Worm (Caenorhabditis elegans) whole organism, L1 larva: ENCODE measurements around the gene sre-50.

Experiments
- dpl-1 ChIP-seq, 3 experiments: fragments of 150-350 bp in 2 of 3; sonication (generic microtip) in 1 of 3; optimal IDR thresholded peaks; 2 replicates each; lab custom pipeline; 2014 to 2017; ENCODE audit warnings: missing biosample characterization in 3 of 3, missing genetic modification characterization in 3 of 3, missing genetic modification reagents in 3 of 3
- elt-2 ChIP-seq: sonication (generic microtip); optimal IDR thresholded peaks from 2 replicates; lab custom pipeline; 2016; ENCODE audit warnings: missing genetic modification characterization, mild to moderate bottlenecking, inconsistent platforms, missing compliant biosample characterization, missing genetic modification reagents
- hlh-17 ChIP-seq: fragments of 200-800 bp; sonication (Bioruptor generic); optimal IDR thresholded peaks from 2 replicates; lab custom pipeline; 2018; ENCODE audit warnings: missing genetic modification characterization, mild to moderate bottlenecking, missing compliant biosample characterization, moderate library complexity, borderline replicate concordance
- lsy-2 ChIP-seq, 2 experiments: fragments of 150-350 bp; optimal IDR thresholded peaks; 2 replicates each; lab custom pipeline; 2014; ENCODE audit warnings: missing biosample characterization in 2 of 2, missing genetic modification characterization in 2 of 2
- snpc-4 ChIP-seq: fragments of 150-350 bp; optimal IDR thresholded peaks from 2 replicates; lab custom pipeline; 2014; ENCODE audit warnings: missing biosample characterization, missing genetic modification characterization

DNA sequence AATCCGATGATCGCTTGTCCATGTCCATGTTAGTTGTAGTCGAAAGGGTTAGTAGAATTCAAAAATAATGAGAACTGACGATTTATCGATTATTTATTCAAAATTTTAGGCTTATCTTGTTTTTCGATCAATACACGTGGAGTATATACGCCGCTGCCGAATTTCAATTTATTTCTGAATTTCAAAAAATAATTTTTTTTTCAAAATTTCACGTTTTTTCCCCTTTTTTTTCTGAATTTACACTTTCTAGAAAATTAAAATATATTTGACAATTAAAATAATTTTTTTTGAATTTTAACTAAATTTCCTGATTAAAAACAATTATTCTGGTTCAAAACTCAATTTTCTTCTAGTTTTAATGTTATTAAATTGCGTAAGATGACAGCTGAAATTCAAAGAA is 971 bp upstream of the sre-50 start, which contains the start of gene C50E10.1:
- TF ChIP-seq elt-2 (tag; lab: Kevin White, UChicago) (no peak), lsy-2 (tag; optimal IDR thresholded peaks at IDR 0.05; lab: Kevin White, UChicago) (no peak), snpc-4 (no peak), hlh-17 (GFP tag; lab: Kevin White, UChicago) (no peak), dpl-1 (GFP tag; optimal IDR thresholded peaks at IDR 0.05; lab: Kevin White, UChicago) (no peak)
